Fruit fly (Drosophila melanogaster): ENCODE measurements around the gene nAChRbeta2.

nAChRbeta2 gene

DNA sequence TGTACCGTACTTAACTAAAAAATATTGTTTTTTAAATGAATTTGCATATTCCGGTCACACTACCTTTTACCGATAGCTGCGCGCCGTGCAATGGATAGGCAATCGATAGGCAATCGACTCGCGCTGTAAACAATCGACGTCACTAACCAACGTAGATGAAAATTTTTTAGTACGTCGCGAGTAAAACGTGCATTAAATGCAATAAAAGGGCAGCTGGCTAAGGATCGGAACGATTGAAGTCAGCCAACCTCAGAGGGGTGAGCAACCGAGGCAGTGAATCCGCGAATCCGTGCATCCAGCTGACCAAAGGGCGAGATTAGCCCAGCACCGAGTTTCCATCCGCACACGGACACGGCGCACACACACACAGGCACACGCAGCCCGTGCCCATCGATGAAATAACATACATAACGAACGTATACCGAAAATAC is 3.3 kb upstream of the nAChRbeta2 start, which contains the start of gene Pp1alpha-96A (continued):
- TF ChIP-seq CG5245 (GFP tag; optimal IDR thresholded peaks at IDR 0.05), result no peak
- TF ChIP-seq crol (GFP tag; IDR thresholded peaks at IDR 0.05), result no peak
- TF ChIP-seq ken (GFP tag; IDR thresholded peaks at IDR 0.05), result no peak
- TF ChIP-seq row (GFP tag; IDR thresholded peaks at IDR 0.05), result peak; percentile 56; the same call in 2 of the 3 replicates
- no peak for TF ChIP-seq CG1233 (GFP tag; optimal IDR thresholded peaks at IDR 0.05)
- peak; percentile 13 for TF ChIP-seq CG8944 (GFP tag; optimal IDR thresholded peaks at IDR 0.05)
- peak; percentile 90 for TF ChIP-seq BEAF-32 (GFP tag; optimal IDR thresholded peaks at IDR 0.05)
- TF ChIP-seq dm (GFP tag; optimal IDR thresholded peaks at IDR 0.05), result peak; percentile 66
- no peak for TF ChIP-seq CG3407 (GFP tag; optimal IDR thresholded peaks at IDR 0.05)
- TF ChIP-seq inv (GFP tag; IDR thresholded peaks at IDR 0.05; ENCODE audit: partially characterized antibody), result peak; percentile 76; the same call in 1 of the 2 replicates
- TF ChIP-seq CG9876 (GFP tag; optimal IDR thresholded peaks at IDR 0.05), result peak; percentile 12
- no peak for TF ChIP-seq Deaf1 (tag; optimal IDR thresholded peaks at IDR 0.05)
- peak; percentile 33 for TF ChIP-seq Hmr (GFP tag; optimal IDR thresholded peaks at IDR 0.05)
- no peak for TF ChIP-seq lov (optimal IDR thresholded peaks at IDR 0.05)
- no peak for TF ChIP-seq lov (GFP tag; IDR thresholded peaks at IDR 0.05)
- no peak for TF ChIP-seq eyg (GFP tag; optimal IDR thresholded peaks at IDR 0.05)
- TF ChIP-seq lbe (GFP tag; optimal IDR thresholded peaks at IDR 0.05), result no peak
- TF ChIP-seq Ets97D (GFP tag; optimal IDR thresholded peaks at IDR 0.05), result peak; percentile 66
- TF ChIP-seq Dp (GFP tag; optimal IDR thresholded peaks at IDR 0.05), result peak; percentile 78
- TF ChIP-seq Awh (GFP tag; IDR thresholded peaks at IDR 0.05), result no peak
- TF ChIP-seq CG11456 (GFP tag; IDR thresholded peaks at IDR 0.05), result no peak
- peak; percentile 16 for TF ChIP-seq Hand (GFP tag; optimal IDR thresholded peaks at IDR 0.05)
- no peak for TF ChIP-seq HLHmδ (GFP tag; optimal IDR thresholded peaks at IDR 0.05)
- TF ChIP-seq CG7357 (GFP tag; IDR thresholded peaks at IDR 0.05), result no peak
- no peak for TF ChIP-seq H2.0 (GFP tag; IDR thresholded peaks at IDR 0.05)
- TF ChIP-seq Nf-YC (tag; optimal IDR thresholded peaks at IDR 0.05), result no peak
- TF ChIP-seq NFAT (GFP tag; IDR thresholded peaks at IDR 0.05), result no peak
- no peak for TF ChIP-seq CG8478 (optimal IDR thresholded peaks at IDR 0.05)
- TF ChIP-seq CG13894 (tag; optimal IDR thresholded peaks at IDR 0.05), result no peak
- TF ChIP-seq Aef1 (GFP tag; IDR thresholded peaks at IDR 0.05), result no peak
- TF ChIP-seq CG2129 (GFP tag; IDR thresholded peaks at IDR 0.05; ENCODE audit: partially characterized antibody), result peak; percentile 70
- TF ChIP-seq dmrt99B (tag; optimal IDR thresholded peaks at IDR 0.05), result no peak
- no peak for TF ChIP-seq grn (GFP tag; optimal IDR thresholded peaks at IDR 0.05)
- TF ChIP-seq CG33213 (GFP tag; optimal IDR thresholded peaks at IDR 0.05), result peak; percentile 16
- TF ChIP-seq CG18011 (GFP tag; optimal IDR thresholded peaks at IDR 0.05), result no peak
- TF ChIP-seq bigmax (GFP tag; optimal IDR thresholded peaks at IDR 0.05), result peak; percentile 43
- TF ChIP-seq CG4328 (GFP tag; optimal IDR thresholded peaks at IDR 0.05), result no peak
- peak; percentile 54; the same call in 1 of the 2 replicates for TF ChIP-seq MBD-R2 (GFP tag; IDR thresholded peaks at IDR 0.05)
- no peak for TF ChIP-seq sd (tag; optimal IDR thresholded peaks at IDR 0.05)
- TF ChIP-seq Sox102F (GFP tag; optimal IDR thresholded peaks at IDR 0.05), result no peak
- TF ChIP-seq Ada2b (GFP tag; IDR thresholded peaks at IDR 0.05), result no peak
- no peak for TF ChIP-seq Hr3 (GFP tag; optimal IDR thresholded peaks at IDR 0.05)
- TF ChIP-seq odd (GFP tag; optimal IDR thresholded peaks at IDR 0.05), result no peak
- TF ChIP-seq CG14014 (GFP tag; IDR thresholded peaks at IDR 0.05), result no peak
- no peak for TF ChIP-seq CG4282 (GFP tag; optimal IDR thresholded peaks at IDR 0.05)
- TF ChIP-seq danr (GFP tag; IDR thresholded peaks at IDR 0.05), result no peak
- no peak for TF ChIP-seq abd-A (tag; optimal IDR thresholded peaks at IDR 0.05)
- no peak for TF ChIP-seq ap (GFP tag; IDR thresholded peaks at IDR 0.05)
- no peak for TF ChIP-seq CG17612 (GFP tag; IDR thresholded peaks at IDR 0.05)
- TF ChIP-seq fd3F (GFP tag; optimal IDR thresholded peaks at IDR 0.05), result no peak
- TF ChIP-seq zf30C (GFP tag; optimal IDR thresholded peaks at IDR 0.05), result no peak
- no peak for TF ChIP-seq CkIIα-i1 (GFP tag; IDR thresholded peaks at IDR 0.05)
- no peak for TF ChIP-seq CG17912 (GFP tag; optimal IDR thresholded peaks at IDR 0.05)
